Fruit fly (Drosophila melanogaster): ENCODE measurements around the gene Dhc16F.

- TF ChIP-seq pan (optimal IDR thresholded peaks at IDR 0.05), result no peak
- TF ChIP-seq psq (optimal IDR thresholded peaks at IDR 0.05), result no peak
Observed at dm6 chrX:18088432-18088831, 24.1 kb downstream of the Dhc16F start, which contains the start of gene CG7536.
